Fruit fly (Drosophila melanogaster): Measurements from ENCODE around the gene CG15715.

The CG15715 gene

dm6 chr3L:15815353-15816142 is 21.7 kb downstream of the CG15715 start (continued):
- TF ChIP-seq dimm (GFP tag; IDR thresholded peaks at IDR 0.05) = no peak
- TF ChIP-seq CG17385 (GFP tag; optimal IDR thresholded peaks at IDR 0.05) = peak; percentile 67
- no peak for TF ChIP-seq CG33213 (GFP tag; optimal IDR thresholded peaks at IDR 0.05)
- no peak for TF ChIP-seq Mrtf (GFP tag; IDR thresholded peaks at IDR 0.05)
- no peak for TF ChIP-seq trh (GFP tag; optimal IDR thresholded peaks at IDR 0.05)
- TF ChIP-seq Rfx (GFP tag; IDR thresholded peaks at IDR 0.05) = peak; percentile 63; the same call in 1 of the 2 replicates
- TF ChIP-seq Xbp1 (GFP tag; optimal IDR thresholded peaks at IDR 0.05) = peak; percentile 69
- TF ChIP-seq CG31388 (GFP tag; optimal IDR thresholded peaks at IDR 0.05) = peak; percentile 4
- no peak for TF ChIP-seq Antp (GFP tag; optimal IDR thresholded peaks at IDR 0.05)
- TF ChIP-seq CG15514 (GFP tag; optimal IDR thresholded peaks at IDR 0.05) = no peak
- no peak for TF ChIP-seq grn (GFP tag; optimal IDR thresholded peaks at IDR 0.05)
- peak; percentile 36 for TF ChIP-seq nau (GFP tag; optimal IDR thresholded peaks at IDR 0.05)
- TF ChIP-seq Atf6 (GFP tag; IDR thresholded peaks at IDR 0.05) = peak; percentile 48; the same call in 1 of the 2 replicates
- peak; percentile 65 for TF ChIP-seq CG8924 (tag; optimal IDR thresholded peaks at IDR 0.05)
- peak; percentile 84 for TF ChIP-seq CG7839 (tag; optimal IDR thresholded peaks at IDR 0.05)
- TF ChIP-seq Dek (tag; optimal IDR thresholded peaks at IDR 0.05) = peak; percentile 67
- peak; percentile 38 for TF ChIP-seq CG8944 (GFP tag; optimal IDR thresholded peaks at IDR 0.05)
- TF ChIP-seq CG12071 (GFP tag; optimal IDR thresholded peaks at IDR 0.05) = no peak
- TF ChIP-seq bsh (GFP tag; optimal IDR thresholded peaks at IDR 0.05) = peak; percentile 77 to 78
- TF ChIP-seq cato (GFP tag; optimal IDR thresholded peaks at IDR 0.05; ENCODE audit: borderline replicate concordance) = peak; percentile 45
- TF ChIP-seq br (optimal IDR thresholded peaks at IDR 0.05) = no peak
- TF ChIP-seq CG4820 (GFP tag; optimal IDR thresholded peaks at IDR 0.05) = peak; percentile 53
- TF ChIP-seq MTF-1 (GFP tag; optimal IDR thresholded peaks at IDR 0.05; ENCODE audit: borderline replicate concordance) = no peak
- TF ChIP-seq CG12104 (GFP tag; optimal IDR thresholded peaks at IDR 0.05) = peak; percentile 21
- TF ChIP-seq crol (GFP tag; IDR thresholded peaks at IDR 0.05) = no peak; the same call in 1 of the 2 replicates
- TF ChIP-seq otp (GFP tag; IDR thresholded peaks at IDR 0.05) = no peak
- no peak for TF ChIP-seq Ravus (GFP tag; IDR thresholded peaks at IDR 0.05)
- no peak for TF ChIP-seq CG4404 (GFP tag; IDR thresholded peaks at IDR 0.05)
- TF ChIP-seq HLH4C (GFP tag; IDR thresholded peaks at IDR 0.05; ENCODE audit: partially characterized antibody) = no peak
- no peak for TF ChIP-seq ara (GFP tag; IDR thresholded peaks at IDR 0.05)
- no peak; the same call in 1 of the 2 replicates for TF ChIP-seq MBD-R2 (GFP tag; IDR thresholded peaks at IDR 0.05)
- TF ChIP-seq chn (GFP tag; optimal IDR thresholded peaks at IDR 0.05) = peak; percentile 6
- TF ChIP-seq Max (GFP tag; optimal IDR thresholded peaks at IDR 0.05) = no peak
- TF ChIP-seq zf30C (GFP tag; optimal IDR thresholded peaks at IDR 0.05) = peak; percentile 95
- TF ChIP-seq HmgZ (tag; optimal IDR thresholded peaks at IDR 0.05) = peak; percentile 39
- no peak for TF ChIP-seq hbn (GFP tag; IDR thresholded peaks at IDR 0.05; ENCODE audit: partially characterized antibody)
- TF ChIP-seq CG12391 (tag; optimal IDR thresholded peaks at IDR 0.05) = peak; percentile 84
- no peak for TF ChIP-seq Hr78 (GFP tag; optimal IDR thresholded peaks at IDR 0.05)
- no peak for TF ChIP-seq CG4617 (GFP tag; optimal IDR thresholded peaks at IDR 0.05; ENCODE audit: borderline replicate concordance)
- peak; percentile 53 for TF ChIP-seq sug (tag; optimal IDR thresholded peaks at IDR 0.05)
- TF ChIP-seq B-H2 (GFP tag; optimal IDR thresholded peaks at IDR 0.05) = no peak
- peak; percentile 18 for TF ChIP-seq eyg (GFP tag; optimal IDR thresholded peaks at IDR 0.05)
- TF ChIP-seq Ets65A (GFP tag) = no peak
- no peak for TF ChIP-seq Lhr (GFP tag; optimal IDR thresholded peaks at IDR 0.05)
- no peak for TF ChIP-seq CG9797 (GFP tag; optimal IDR thresholded peaks at IDR 0.05)
- no peak for TF ChIP-seq CG3726 (GFP tag; IDR thresholded peaks at IDR 0.05)
- no peak for TF ChIP-seq CG31365 (tag; optimal IDR thresholded peaks at IDR 0.05)
- TF ChIP-seq Hr39 (optimal IDR thresholded peaks at IDR 0.05) = no peak
- TF ChIP-seq CG17912 (GFP tag; optimal IDR thresholded peaks at IDR 0.05) = no peak
- no peak for TF ChIP-seq oc (tag; optimal IDR thresholded peaks at IDR 0.05)

Data from whole organism, embryonic.